Worm (Caenorhabditis elegans) whole organism, L3 larva: ENCODE measurements around the gene F26F12.2.

Experiments used
- aly-2 ChIP-seq: fragments of 150-350 bp; optimal IDR thresholded peaks from 2 replicates; lab custom pipeline; 2014; ENCODE audit warnings: missing biosample characterization, missing genetic modification characterization
- egl-27 ChIP-seq: sonication (generic microtip); optimal IDR thresholded peaks from 4 replicates; lab custom pipeline; 2017; ENCODE audit warnings: missing biosample characterization, missing genetic modification reagents, missing genetic modification characterization
- fkh-10 ChIP-seq: sonication (generic microtip); optimal IDR thresholded peaks from 2 replicates; lab custom pipeline; 2017; ENCODE audit warnings: missing biosample characterization, missing genetic modification reagents, missing genetic modification characterization
- snpc-4 ChIP-seq: fragments of 150-350 bp; optimal IDR thresholded peaks from 2 replicates; lab custom pipeline; 2014; ENCODE audit warnings: missing biosample characterization, missing genetic modification characterization
- unc-62 ChIP-seq: fragments of 150-350 bp; sonication (generic microtip); optimal IDR thresholded peaks from 4 replicates; lab custom pipeline; 2014; ENCODE audit warnings: missing biosample characterization, missing genetic modification reagents, missing genetic modification characterization

DNA sequence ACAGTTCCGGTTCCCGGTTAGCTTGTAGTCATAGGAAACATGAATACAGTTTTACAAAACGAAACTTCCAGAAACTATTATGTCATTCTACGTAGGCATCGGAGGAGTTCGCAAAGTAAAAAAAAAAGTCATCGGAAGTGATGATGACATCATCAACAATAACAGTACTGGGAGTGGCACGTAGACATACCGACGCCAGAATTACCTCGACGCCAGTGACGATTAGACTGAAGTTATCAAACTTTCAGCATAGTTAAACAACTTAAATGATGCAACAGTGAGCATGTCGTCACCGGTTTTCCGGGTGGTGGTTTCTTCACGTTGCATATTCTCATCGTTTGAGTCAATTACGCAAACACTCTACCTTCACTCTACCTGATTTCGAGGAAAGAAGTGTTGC lies 18.0 kb downstream of the F26F12.2 start:
- no peak for TF ChIP-seq egl-27 (tag; lab: Kevin White, UChicago)
- TF ChIP-seq unc-62 (GFP tag; lab: Kevin White, UChicago), result no peak
- no peak for TF ChIP-seq aly-2 (tag; lab: Kevin White, UChicago)
- no peak for TF ChIP-seq fkh-10
- TF ChIP-seq snpc-4 (tag; lab: Kevin White, UChicago), result no peak
